Worm (Caenorhabditis elegans) whole organism, young adult: ENCODE measurements around the gene arrd-12.

Source experiments
- B0261.1 ChIP-seq: sonication (generic microtip); optimal IDR thresholded peaks from 2 replicates; lab custom pipeline; 2016; ENCODE audit warnings: mild to moderate bottlenecking, missing genetic modification characterization, moderate library complexity, missing compliant biosample characterization
- D2030.7 ChIP-seq: fragments of 200-800 bp; sonication (Bioruptor generic); IDR thresholded peaks from 2 replicates; pipeline ENCODE4 v1.3.6; 2022; ENCODE audit warnings: missing genetic modification reagents, missing genetic modification characterization, missing compliant biosample characterization
- F49E8.2 ChIP-seq: sonication (generic microtip); optimal IDR thresholded peaks from 3 replicates; lab custom pipeline; 2017; ENCODE audit warnings: missing genetic modification characterization, mild to moderate bottlenecking, missing compliant biosample characterization, antibody characterized with exemption, moderate library complexity; ENCODE audit not compliant: insufficient read depth
- F55B11.4 ChIP-seq: sonication (generic microtip); optimal IDR thresholded peaks from 2 replicates; lab custom pipeline; 2016; ENCODE audit warnings: missing compliant biosample characterization, missing genetic modification characterization, borderline replicate concordance; ENCODE audit not compliant: insufficient read depth
- F57A8.1 ChIP-seq: fragments of 200-800 bp; sonication (Bioruptor generic); optimal IDR thresholded peaks from 2 replicates; lab custom pipeline; 2018; ENCODE audit warnings: mild to moderate bottlenecking, missing genetic modification characterization, moderate library complexity, missing compliant biosample characterization
- K11D2.4 ChIP-seq: fragments of 200-800 bp; sonication (Bioruptor generic); IDR thresholded peaks from 2 replicates; pipeline ENCODE4 v1.3.6; 2022; ENCODE audit warnings: missing genetic modification reagents, missing genetic modification characterization, missing compliant biosample characterization
- T26A5.8 ChIP-seq: sonication (generic microtip); optimal IDR thresholded peaks from 2 replicates; lab custom pipeline; 2016; ENCODE audit warnings: missing genetic modification characterization, missing compliant biosample characterization
- akir-1 ChIP-seq: fragments of 200-800 bp; sonication (Bioruptor generic); optimal IDR thresholded peaks from 2 replicates; lab custom pipeline; 2018; ENCODE audit warnings: mild to moderate bottlenecking, missing genetic modification characterization, moderate library complexity, missing compliant biosample characterization
- aptf-2 ChIP-seq: fragments of 200-800 bp; sonication (Bioruptor generic); conservative IDR thresholded peaks from 2 replicates; pipeline ENCODE4 v1.3.6; 2022; ENCODE audit warnings: missing genetic modification reagents, missing genetic modification characterization, missing compliant biosample characterization
- athp-1 ChIP-seq: sonication (generic microtip); optimal IDR thresholded peaks from 2 replicates; lab custom pipeline; 2017; ENCODE audit warnings: mild to moderate bottlenecking, missing genetic modification characterization, missing compliant biosample characterization
- attf-6 ChIP-seq: fragments of 200-800 bp; sonication (Bioruptor generic); IDR thresholded peaks from 2 replicates; pipeline ENCODE4 v1.3.6; 2022; ENCODE audit warnings: missing genetic modification reagents, missing genetic modification characterization, missing compliant biosample characterization
- cebp-2 ChIP-seq: fragments of 200-800 bp; sonication (Bioruptor generic); IDR thresholded peaks from 2 replicates; pipeline ENCODE4 v1.3.6; 2022; ENCODE audit warnings: missing genetic modification characterization, missing compliant biosample characterization
- ceh-100 ChIP-seq: fragments of 200-800 bp; sonication (Bioruptor generic); IDR thresholded peaks from 2 replicates; pipeline ENCODE4 v1.3.6; 2022; ENCODE audit warnings: missing genetic modification reagents, missing genetic modification characterization, missing compliant biosample characterization
- ceh-58 ChIP-seq: fragments of 200-800 bp; sonication (Bioruptor generic); IDR thresholded peaks from 2 replicates; pipeline ENCODE4 v1.3.6; 2022; ENCODE audit warnings: missing genetic modification characterization, missing compliant biosample characterization
- ceh-79 ChIP-seq: sonication (generic microtip); optimal IDR thresholded peaks from 2 replicates; lab custom pipeline; 2017; ENCODE audit warnings: mild to moderate bottlenecking, missing genetic modification characterization, missing compliant biosample characterization
- dox-1 ChIP-seq: fragments of 200-800 bp; sonication (Bioruptor generic); IDR thresholded peaks from 2 replicates; pipeline ENCODE4 v1.3.6; 2022; ENCODE audit warnings: missing genetic modification reagents, missing genetic modification characterization, missing compliant biosample characterization
- dpl-1 ChIP-seq: fragments of 150-350 bp; optimal IDR thresholded peaks from 2 replicates; lab custom pipeline; 2014; ENCODE audit warnings: missing biosample characterization, missing genetic modification reagents, missing genetic modification characterization
- egl-18 ChIP-seq: fragments of 200-800 bp; sonication (Bioruptor generic); IDR thresholded peaks from 2 replicates; pipeline ENCODE4 v1.3.6; 2022; ENCODE audit warnings: missing genetic modification reagents, missing genetic modification characterization, missing compliant biosample characterization
- egl-44 ChIP-seq: fragments of 200-800 bp; sonication (Bioruptor generic); IDR thresholded peaks from 2 replicates; pipeline ENCODE4 v1.3.6; 2022; ENCODE audit warnings: missing genetic modification reagents, missing genetic modification characterization, missing compliant biosample characterization
- ekl-4 ChIP-seq: fragments of 200-800 bp; sonication (Bioruptor generic); IDR thresholded peaks from 2 replicates; pipeline ENCODE4 v1.3.6; 2022; ENCODE audit warnings: missing genetic modification reagents, missing genetic modification characterization, missing compliant biosample characterization
- fkh-3 ChIP-seq: sonication (generic microtip); optimal IDR thresholded peaks from 2 replicates; lab custom pipeline; 2016; ENCODE audit warnings: mild to moderate bottlenecking, missing genetic modification characterization, missing compliant biosample characterization
- gei-17 ChIP-seq: fragments of 200-800 bp; sonication (Bioruptor generic); optimal IDR thresholded peaks from 2 replicates; lab custom pipeline; 2018; ENCODE audit warnings: mild to moderate bottlenecking, missing genetic modification characterization, missing compliant biosample characterization
- hlh-26 ChIP-seq: fragments of 200-800 bp; sonication (Bioruptor generic); conservative IDR thresholded peaks from 2 replicates; pipeline ENCODE4 v1.3.6; 2022; ENCODE audit warnings: missing genetic modification reagents, missing genetic modification characterization, missing compliant biosample characterization
- hmg-20 ChIP-seq: fragments of 200-800 bp; sonication (Bioruptor generic); IDR thresholded peaks from 2 replicates; pipeline ENCODE4 v1.3.6; 2022; ENCODE audit warnings: missing genetic modification reagents, missing genetic modification characterization, missing compliant biosample characterization
- hsf-1 ChIP-seq: fragments of 200-800 bp; sonication (Bioruptor generic); IDR thresholded peaks from 2 replicates; pipeline ENCODE4 v1.3.6; 2022; ENCODE audit warnings: missing genetic modification reagents, missing genetic modification characterization, missing compliant biosample characterization
- lag-1 ChIP-seq: fragments of 200-800 bp; sonication (Bioruptor generic); IDR thresholded peaks from 2 replicates; pipeline ENCODE4 v1.3.6; 2022; ENCODE audit warnings: missing genetic modification reagents, missing genetic modification characterization, missing compliant biosample characterization
- let-526 ChIP-seq: fragments of 200-800 bp; sonication (Bioruptor generic); IDR thresholded peaks from 2 replicates; pipeline ENCODE4 v1.3.6; 2022; ENCODE audit warnings: missing genetic modification reagents, missing genetic modification characterization, missing compliant biosample characterization
- lsl-1 ChIP-seq: fragments of 200-800 bp; sonication (Bioruptor generic); optimal IDR thresholded peaks from 2 replicates; lab custom pipeline; 2018; ENCODE audit warnings: mild to moderate bottlenecking, missing genetic modification characterization, moderate library complexity, missing compliant biosample characterization
- madf-10 ChIP-seq: sonication (generic microtip); optimal IDR thresholded peaks from 2 replicates; lab custom pipeline; 2016; ENCODE audit warnings: mild to moderate bottlenecking, missing genetic modification characterization, missing compliant biosample characterization
- nhr-120 ChIP-seq: fragments of 200-800 bp; sonication (Bioruptor generic); IDR thresholded peaks from 2 replicates; pipeline ENCODE4 v1.3.6; 2022; ENCODE audit warnings: missing genetic modification characterization, missing compliant biosample characterization
- nhr-90 ChIP-seq: sonication (generic microtip); optimal IDR thresholded peaks from 2 replicates; lab custom pipeline; 2016; ENCODE audit warnings: missing genotype, mild to moderate bottlenecking, missing genetic modification characterization, missing compliant biosample characterization
- pha-4 ChIP-seq: fragments of 150-350 bp; sonication (generic microtip); optimal IDR thresholded peaks from 2 replicates; lab custom pipeline; 2014; ENCODE audit warnings: missing biosample characterization, missing genetic modification reagents, missing genetic modification characterization
- rcor-1 ChIP-seq: fragments of 200-800 bp; sonication (Bioruptor generic); IDR thresholded peaks from 2 replicates; pipeline ENCODE4 v1.3.6; 2022; ENCODE audit warnings: missing genetic modification reagents, missing genetic modification characterization, missing compliant biosample characterization
- rec-8 ChIP-seq, 2 experiments: sonication (generic microtip); optimal IDR thresholded peaks; 2 replicates each; lab custom pipeline; 2016; ENCODE audit warnings: mild to moderate bottlenecking in 2 of 2, missing genetic modification characterization in 2 of 2, missing genetic modification reagents in 2 of 2, missing genotype in 2 of 2, missing biosample characterization in 1 of 2, missing compliant biosample characterization in 1 of 2, moderate library complexity in 1 of 2
- repo-1 ChIP-seq: sonication (generic microtip); optimal IDR thresholded peaks from 2 replicates; lab custom pipeline; 2017; ENCODE audit warnings: mild to moderate bottlenecking, missing genetic modification characterization, missing compliant biosample characterization
- sea-2 ChIP-seq: fragments of 200-800 bp; sonication (Bioruptor generic); IDR thresholded peaks from 2 replicates; pipeline ENCODE4 v1.3.6; 2022; ENCODE audit warnings: missing genetic modification characterization, missing compliant biosample characterization
- snpc-1.3 ChIP-seq: sonication (generic microtip); optimal IDR thresholded peaks from 2 replicates; lab custom pipeline; 2017; ENCODE audit warnings: missing genetic modification characterization, mild to moderate bottlenecking, missing compliant biosample characterization, antibody characterized with exemption, moderate library complexity, missing genotype, missing genetic modification reagents; ENCODE audit not compliant: insufficient read depth
- snpc-3.4 ChIP-seq: sonication (generic microtip); optimal IDR thresholded peaks from 2 replicates; lab custom pipeline; 2017; ENCODE audit warnings: missing genetic modification characterization, mild to moderate bottlenecking, missing compliant biosample characterization, antibody characterized with exemption, moderate library complexity, missing genotype, missing genetic modification reagents
- somi-1 ChIP-seq: fragments of 200-800 bp; sonication (Bioruptor generic); optimal IDR thresholded peaks from 2 replicates; lab custom pipeline; 2018; ENCODE audit warnings: mild to moderate bottlenecking, missing genetic modification characterization, missing compliant biosample characterization
- sptf-2 ChIP-seq: fragments of 200-800 bp; sonication (Bioruptor generic); optimal IDR thresholded peaks from 2 replicates; lab custom pipeline; 2018; ENCODE audit warnings: mild to moderate bottlenecking, missing genetic modification characterization, missing compliant biosample characterization
- tbp1 ChIP-seq: fragments of 200-800 bp; sonication (Bioruptor generic); optimal IDR thresholded peaks from 2 replicates; lab custom pipeline; 2018; ENCODE audit warnings: mild to moderate bottlenecking, missing genetic modification characterization, missing compliant biosample characterization
- tlf-1 ChIP-seq: fragments of 200-800 bp; sonication (Bioruptor generic); optimal IDR thresholded peaks from 2 replicates; lab custom pipeline; 2018; ENCODE audit warnings: mild to moderate bottlenecking, missing genetic modification characterization, missing compliant biosample characterization
- unc-62 ChIP-seq: fragments of 150-350 bp; optimal IDR thresholded peaks from 2 replicates; lab custom pipeline; 2014; ENCODE audit warnings: missing biosample characterization, missing genetic modification reagents, missing genetic modification characterization
- xnd-1 ChIP-seq: sonication (generic microtip); optimal IDR thresholded peaks from 2 replicates; lab custom pipeline; 2016; ENCODE audit warnings: missing genotype, missing genetic modification reagents, missing genetic modification characterization, missing compliant biosample characterization
- ztf-3 ChIP-seq: fragments of 200-800 bp; sonication (Bioruptor generic); optimal IDR thresholded peaks from 2 replicates; lab custom pipeline; 2018; ENCODE audit warnings: mild to moderate bottlenecking, missing genetic modification characterization, missing compliant biosample characterization

The arrd-12 gene

DNA sequence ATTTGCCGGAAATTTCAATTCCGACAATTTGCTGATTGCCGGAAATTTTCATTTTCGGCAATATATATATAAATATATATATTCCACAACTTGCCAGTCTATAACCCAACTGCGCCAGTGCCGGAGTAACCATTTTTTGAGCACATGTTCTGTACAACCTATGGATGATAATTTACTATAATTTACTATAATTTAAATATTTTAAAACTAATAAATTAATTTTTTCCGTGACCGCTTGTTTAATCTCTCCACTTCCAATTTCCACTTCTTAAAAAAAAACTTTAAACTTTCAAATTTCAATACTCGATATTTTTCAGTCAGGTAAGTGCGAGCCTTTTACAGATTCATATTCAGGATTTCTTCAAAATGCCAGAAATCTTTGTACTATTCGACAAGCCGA lies at the start of gene arrd-12:
Gene arrd-12 (plus strand): TSS at position 301 of the 400 bp plus-strand sequence.
- TF ChIP-seq ztf-3 (GFP tag; lab: Kevin White, UChicago) (no peak), rcor-1 (GFP tag; lab: Robert Waterston, UW) (no peak), snpc-3.4 (tag; lab: Kevin White, UChicago) (no peak), hsf-1 (GFP tag; lab: Robert Waterston, UW) (no peak), repo-1 (tag; lab: Kevin White, UChicago) (no peak), rec-8 (tag; optimal IDR thresholded peaks at IDR 0.05; lab: Kevin White, UChicago) (no peak), B0261.1 (no peak), F57A8.1 (GFP tag; lab: Kevin White, UChicago) (no peak), hlh-26 (GFP tag; lab: Robert Waterston, UW) (no peak), ceh-100 (GFP tag; lab: Robert Waterston, UW) (no peak), sea-2 (GFP tag; lab: Robert Waterston, UW) (no peak), somi-1 (GFP tag; lab: Kevin White, UChicago) (no peak), dox-1 (no peak), sptf-2 (GFP tag; lab: Kevin White, UChicago) (no peak), athp-1 (no peak), hmg-20 (GFP tag; lab: Robert Waterston, UW) (no peak), xnd-1 (tag; lab: Kevin White, UChicago) (no peak), madf-10 (no peak), F49E8.2 (tag; lab: Kevin White, UChicago) (no peak), K11D2.4 (GFP tag; lab: Robert Waterston, UW) (no peak)

- TF ChIP-seq egl-44 (GFP tag; lab: Robert Waterston, UW) (no peak), unc-62 (GFP tag; lab: Kevin White, UChicago) (no peak), akir-1 (GFP tag; lab: Kevin White, UChicago) (no peak), ekl-4 (GFP tag; lab: Robert Waterston, UW) (0 out of 2 replicates have a peak, but pooled peaks have one; percentile 56), sea-2 (GFP tag; lab: Robert Waterston, UW) (no peak), nhr-90 (tag; lab: Kevin White, UChicago) (no peak), D2030.7 (peak; percentile 74), nhr-120 (no peak), attf-6 (GFP tag; lab: Robert Waterston, UW) (peak; percentile 86), snpc-1.3 (tag; lab: Kevin White, UChicago) (no peak), pha-4 (tag; lab: Kevin White, UChicago) (no peak), hlh-26 (GFP tag; lab: Robert Waterston, UW) (no peak), F55B11.4 (tag; lab: Kevin White, UChicago) (no peak), tlf-1 (GFP tag; lab: Kevin White, UChicago) (no peak), egl-18 (GFP tag; lab: Robert Waterston, UW) (no peak), aptf-2 (GFP tag; lab: Robert Waterston, UW) (peak; percentile 80), fkh-3 (tag; lab: Kevin White, UChicago) (no peak), dpl-1 (GFP tag; lab: Kevin White, UChicago) (no peak), ceh-79 (tag; lab: Kevin White, UChicago) (no peak), gei-17 (no peak), T26A5.8 (tag; lab: Kevin White, UChicago) (no peak), lag-1 (GFP tag; lab: Robert Waterston, UW) (no peak), cebp-2 (GFP tag; lab: Robert Waterston, UW) (no peak), ceh-100 (GFP tag; lab: Robert Waterston, UW) (no peak), let-526 (no peak), F49E8.2 (tag; lab: Kevin White, UChicago) (no peak), ceh-58 (GFP tag; lab: Robert Waterston, UW) (no peak), lsl-1 (GFP tag; lab: Kevin White, UChicago) (peak; percentile 60), tbp1 (GFP tag; lab: Kevin White, UChicago) (peak; percentile 60)
Measured at ce11 chrII:13717393-13718367, 48.4 kb upstream of the arrd-12 start.
